Worm (Caenorhabditis elegans) whole organism, L2 larva: Measurements from ENCODE around the gene Y45F3A.1.

Experiments used
- lin-13 ChIP-seq: fragments of 150-350 bp; optimal IDR thresholded peaks from 2 replicates; lab custom pipeline; 2014; ENCODE audit warnings: missing biosample characterization, missing genetic modification reagents, missing genetic modification characterization
- lin-39 ChIP-seq: fragments of 150-350 bp; optimal IDR thresholded peaks from 2 replicates; lab custom pipeline; 2014; ENCODE audit warnings: missing biosample characterization, missing genetic modification reagents, missing genetic modification characterization
- mbf-1 ChIP-seq: sonication (generic microtip); optimal IDR thresholded peaks from 2 replicates; lab custom pipeline; 2017; ENCODE audit warnings: missing biosample characterization, missing genetic modification characterization
- nhr-11 ChIP-seq: fragments of 150-350 bp; optimal IDR thresholded peaks from 2 replicates; lab custom pipeline; 2014; ENCODE audit warnings: missing biosample characterization, missing genetic modification characterization
- nhr-77 ChIP-seq: fragments of 150-350 bp; optimal IDR thresholded peaks from 2 replicates; lab custom pipeline; 2014; ENCODE audit warnings: missing biosample characterization, missing genetic modification characterization

DNA sequence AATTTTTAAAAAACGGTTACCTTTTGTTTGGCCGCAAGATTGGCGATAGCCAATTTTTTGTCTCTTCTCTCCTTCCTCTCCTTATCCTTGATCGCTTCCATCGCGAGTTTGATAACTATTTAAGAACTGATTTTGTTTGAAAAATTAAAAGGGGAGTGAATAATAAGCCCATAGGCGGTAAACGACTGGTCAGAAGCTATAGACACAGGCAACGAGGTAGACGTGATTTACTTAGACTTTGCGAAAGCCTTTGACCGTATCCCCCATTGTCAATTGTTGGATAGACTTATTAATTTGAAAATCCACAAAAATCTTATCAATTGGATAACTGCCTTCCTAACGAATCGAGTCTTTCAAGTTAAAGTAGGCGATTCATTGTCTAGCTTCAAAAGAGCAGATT is 24.5 kb upstream of the Y45F3A.1 start, which contains the start of gene Y45F3A.5:
- TF ChIP-seq lin-39 = no peak
- no peak for TF ChIP-seq nhr-11 (tag; lab: Kevin White, UChicago)
- TF ChIP-seq nhr-77 (tag; lab: Kevin White, UChicago) = no peak
- no peak for TF ChIP-seq mbf-1 (tag; lab: Kevin White, UChicago)
- no peak for TF ChIP-seq lin-13 (GFP tag; lab: Kevin White, UChicago)
